Worm (Caenorhabditis elegans): ENCODE data around the gene F11A5.18.

The F11A5.18 gene

DNA sequence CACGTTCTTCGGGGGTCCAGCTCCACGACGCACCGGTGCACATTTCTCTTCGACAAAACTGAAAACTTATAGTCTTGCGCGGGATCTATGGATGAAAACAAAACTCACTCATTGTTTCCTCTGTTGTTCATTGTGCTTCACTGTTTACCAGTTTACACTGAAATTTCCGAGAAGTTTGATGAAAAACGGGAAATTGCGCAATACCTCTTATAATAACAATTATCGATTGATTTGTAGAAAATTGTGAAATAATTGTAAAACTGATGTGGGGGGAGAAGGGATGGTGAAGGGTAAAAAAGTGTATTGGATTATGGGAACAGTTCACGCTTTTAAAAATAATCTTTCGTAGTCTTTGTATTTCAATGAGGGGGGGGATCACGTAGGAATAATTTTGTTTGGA is 26.7 kb downstream of the F11A5.18 start:
- no peak for TF ChIP-seq ama-1 (optimal IDR thresholded peaks at IDR 0.05)

DNA sequence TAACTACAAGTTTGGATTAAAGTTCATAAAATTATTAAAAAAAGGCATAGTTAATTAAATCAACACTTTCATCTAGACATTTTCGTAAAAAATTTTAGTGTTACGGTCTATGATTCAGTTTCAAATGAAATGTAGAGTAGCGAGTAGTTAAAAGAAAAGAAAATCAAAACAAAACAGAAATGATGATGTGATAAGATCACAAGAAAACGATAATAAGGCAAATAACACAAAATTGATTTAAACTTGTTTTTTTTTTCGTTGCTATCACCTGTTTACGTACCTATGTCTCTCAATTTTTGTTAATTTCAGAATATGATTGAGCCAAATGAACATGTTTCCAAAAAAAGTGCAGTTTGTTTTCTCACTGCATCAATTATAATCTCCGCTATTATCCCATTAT is 27.2 kb downstream of the F11A5.18 start, which contains the start of the genes F21H7.2 and F21H7.12:
Gene F21H7.2 (minus strand): TSS at position 101 of the 400 bp plus-strand sequence.
Gene F21H7.12 (plus strand): TSS at position 270 of the 400 bp plus-strand sequence.
- TF ChIP-seq elt-3 (tag; optimal IDR thresholded peaks at IDR 0.05) (peak in 1 of 6 experiments; percentile 18), fkh-8 (tag; optimal IDR thresholded peaks at IDR 0.05) (no peak)

DNA sequence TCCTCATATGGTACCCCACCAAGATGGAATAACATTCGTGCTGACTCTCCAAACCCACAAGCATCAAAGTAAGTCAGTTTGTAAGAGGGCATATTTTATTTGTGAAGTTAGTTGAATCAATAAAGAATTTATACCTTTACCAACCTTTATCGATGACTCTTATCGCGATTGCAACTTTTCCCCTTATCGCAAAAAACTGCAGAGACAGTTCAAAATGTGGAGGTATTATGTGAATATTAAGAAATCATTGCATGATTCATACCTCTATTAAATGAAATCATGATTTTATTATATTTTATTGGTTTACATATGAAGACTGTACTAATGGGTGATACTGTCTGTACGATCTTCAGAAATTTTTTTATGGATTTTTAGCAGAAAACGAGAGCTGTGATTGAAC is 29.5 kb downstream of the F11A5.18 start, which contains the start of gene gst-22:
Gene gst-22 (minus strand): TSS at position 103 of the 400 bp plus-strand sequence.
- peak; percentile 89 for TF ChIP-seq elt-2 (tag; optimal IDR thresholded peaks at IDR 0.05)
- TF ChIP-seq tlp-1 (tag; optimal IDR thresholded peaks at IDR 0.05), result peak; percentile 64
- no peak for TF ChIP-seq pag-3 (tag; optimal IDR thresholded peaks at IDR 0.05; ENCODE audit: borderline replicate concordance, insufficient read depth)
- no peak for TF ChIP-seq ces-1 (GFP tag; optimal IDR thresholded peaks at IDR 0.05)
- no peak for TF ChIP-seq efl-1 (optimal IDR thresholded peaks at IDR 0.05)
- peak in 1 of 2 experiments; percentile 63 for TF ChIP-seq efl-1 (GFP tag; optimal IDR thresholded peaks at IDR 0.05 in 1 of 2)
- TF ChIP-seq ets-5 (GFP tag; IDR thresholded peaks at IDR 0.05), result no peak
- TF ChIP-seq skn-1 (tag; optimal IDR thresholded peaks at IDR 0.05), result no peak

DNA sequence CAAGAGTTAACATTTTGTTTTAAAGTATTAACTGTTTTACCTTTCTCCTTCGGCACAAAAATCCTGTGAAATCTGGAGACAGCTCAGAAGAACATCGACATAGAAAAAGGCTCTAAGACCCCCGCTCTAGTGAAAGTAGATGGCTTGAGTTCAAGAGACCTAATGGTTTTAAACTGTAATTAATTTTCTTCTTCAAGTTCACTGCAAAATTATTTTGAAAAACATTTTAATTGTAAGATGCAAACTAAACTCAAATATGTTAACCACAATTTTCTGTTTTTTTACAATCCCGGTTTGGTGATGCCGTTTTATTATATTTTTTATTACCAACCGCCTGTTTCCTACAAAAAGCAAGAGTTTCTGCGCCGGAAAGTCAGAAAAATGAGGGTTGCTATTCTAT is 30.9 kb downstream of the F11A5.18 start, which contains the start of gene clec-233:
Gene clec-233 (plus strand): TSS at position 301 of the 400 bp plus-strand sequence.
- TF ChIP-seq snpc-4 (tag; optimal IDR thresholded peaks at IDR 0.05), result no peak
- TF ChIP-seq nhr-84 (tag; optimal IDR thresholded peaks at IDR 0.05), result no peak
- no peak for TF ChIP-seq fkh-10 (GFP tag; optimal IDR thresholded peaks at IDR 0.05)
- TF ChIP-seq fkh-4 (tag; optimal IDR thresholded peaks at IDR 0.05; ENCODE audit: borderline replicate concordance), result no peak
- no peak for TF ChIP-seq egl-27 (tag; optimal IDR thresholded peaks at IDR 0.05)
- no peak for TF ChIP-seq efl-3 (GFP tag; optimal IDR thresholded peaks at IDR 0.05)
- TF ChIP-seq nhr-28 (tag; optimal IDR thresholded peaks at IDR 0.05), result no peak
- no peak for TF ChIP-seq aha-1 (tag; optimal IDR thresholded peaks at IDR 0.05)
- no peak for TF ChIP-seq ets-5 (GFP tag; IDR thresholded peaks at IDR 0.05)
- TF ChIP-seq lin-13 (GFP tag; optimal IDR thresholded peaks at IDR 0.05), result no peak
- TF ChIP-seq efl-1 (optimal IDR thresholded peaks at IDR 0.05), result no peak
- TF ChIP-seq efl-1 (GFP tag; optimal IDR thresholded peaks at IDR 0.05 in 1 of 2), result no peak
- TF ChIP-seq C04F5.9 (tag; optimal IDR thresholded peaks at IDR 0.05), result no peak
- TF ChIP-seq grh-1 (GFP tag; IDR thresholded peaks at IDR 0.05), result no peak
- TF ChIP-seq sox-4 (tag; optimal IDR thresholded peaks at IDR 0.05), result no peak
- no peak for TF ChIP-seq lir-3 (tag; optimal IDR thresholded peaks at IDR 0.05; ENCODE audit: poor library complexity)
- no peak for TF ChIP-seq lsy-2 (tag; optimal IDR thresholded peaks at IDR 0.05)
- TF ChIP-seq egl-13 (tag; optimal IDR thresholded peaks at IDR 0.05), result no peak
- TF ChIP-seq elt-2 (tag; optimal IDR thresholded peaks at IDR 0.05), result no peak

DNA sequence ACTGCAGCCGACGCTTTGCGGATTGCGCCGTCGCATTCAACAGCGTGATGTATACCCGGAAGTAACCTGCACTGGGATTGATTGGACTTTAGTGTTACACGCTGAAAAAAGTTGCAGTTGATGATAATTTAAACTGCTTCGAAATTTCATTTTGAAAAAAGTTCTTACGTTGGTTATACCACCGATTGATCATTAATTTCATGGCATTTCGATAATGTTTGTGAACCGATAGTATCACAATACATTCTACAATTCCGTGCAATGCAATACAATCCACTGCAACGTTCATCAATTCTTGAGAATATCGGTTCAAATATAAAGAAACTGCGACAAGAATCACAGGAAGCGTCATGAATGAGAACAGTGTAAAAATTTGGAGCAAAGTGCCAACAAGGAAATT is 32.4 kb downstream of the F11A5.18 start, which contains the start of gene F21H7.3:
Gene F21H7.3 (minus strand): TSS at position 101 of the 400 bp plus-strand sequence.
- TF ChIP-seq ces-1 (GFP tag; optimal IDR thresholded peaks at IDR 0.05) (no peak), aly-2 (tag; optimal IDR thresholded peaks at IDR 0.05) (no peak), isw-1 (GFP tag; IDR thresholded peaks at IDR 0.05) (no peak), lin-15B (tag; optimal IDR thresholded peaks at IDR 0.05) (no peak), unc-62 (GFP tag; optimal IDR thresholded peaks at IDR 0.05) (no peak), fos-1 (tag; optimal IDR thresholded peaks at IDR 0.05) (no peak), egl-13 (tag; optimal IDR thresholded peaks at IDR 0.05) (no peak), snpc-4 (tag; optimal IDR thresholded peaks at IDR 0.05) (no peak), nhr-85 (tag) (no peak), fkh-4 (tag; optimal IDR thresholded peaks at IDR 0.05; ENCODE audit: borderline replicate concordance) (no peak), elt-3 (tag; optimal IDR thresholded peaks at IDR 0.05) (no peak), sptf-1 (tag; optimal IDR thresholded peaks at IDR 0.05) (no peak), unc-30 (tag; optimal IDR thresholded peaks at IDR 0.05) (no peak), elt-2 (tag; optimal IDR thresholded peaks at IDR 0.05) (no peak), nhr-47 (tag; optimal IDR thresholded peaks at IDR 0.05) (no peak), lin-35 (GFP tag; optimal IDR thresholded peaks at IDR 0.05) (no peak), tbx-2 (tag; optimal IDR thresholded peaks at IDR 0.05) (no peak), fkh-10 (GFP tag; optimal IDR thresholded peaks at IDR 0.05) (no peak)

Measured in whole organism, L1 larva.